Fruit fly (Drosophila melanogaster): Measurements from ENCODE around the gene ND-B14.5B.

dm6 chr2L:3109372-3109771, 36.3 kb downstream of the ND-B14.5B start, which contains the start of gene PpD6:
- TF ChIP-seq h (GFP tag; optimal IDR thresholded peaks at IDR 0.05) (no peak), Dfd (GFP tag; optimal IDR thresholded peaks at IDR 0.05) (no peak), psq (GFP tag; optimal IDR thresholded peaks at IDR 0.05) (no peak), Myc (optimal IDR thresholded peaks at IDR 0.05) (no peak), Hr83 (GFP tag; optimal IDR thresholded peaks at IDR 0.05; ENCODE audit: poor library complexity, severe bottlenecking) (no peak), Hnf4 (GFP tag; optimal IDR thresholded peaks at IDR 0.05) (no peak), dsf (GFP tag; optimal IDR thresholded peaks at IDR 0.05; ENCODE audit: borderline replicate concordance) (no peak), usp (GFP tag; optimal IDR thresholded peaks at IDR 0.05) (no peak), sage (GFP tag; optimal IDR thresholded peaks at IDR 0.05) (no peak), rgr (GFP tag; optimal IDR thresholded peaks at IDR 0.05) (no peak), Abd-B (GFP tag; optimal IDR thresholded peaks at IDR 0.05) (no peak), pan (optimal IDR thresholded peaks at IDR 0.05) (no peak), CrebA (GFP tag; optimal IDR thresholded peaks at IDR 0.05; ENCODE audit: borderline replicate concordance) (no peak)
